Fruit fly (Drosophila melanogaster) S2 (cell line): ENCODE results near the gene CG7402.
"Not testable (repeated sequence)": the region's sequence is repeated elsewhere in the genome, so short reads cannot be mapped to it uniquely, and the experiment has no call there.

Source experiments
- CG8478 ChIP-seq: fragments of >200 bp; optimal IDR thresholded peaks from 2 replicates; lab custom pipeline; 2018
- CTCF ChIP-seq, 2 experiments: fragments of >200 bp; optimal IDR thresholded peaks; 2 replicates each; lab custom pipeline; 2018

Gene CG7402

DNA sequence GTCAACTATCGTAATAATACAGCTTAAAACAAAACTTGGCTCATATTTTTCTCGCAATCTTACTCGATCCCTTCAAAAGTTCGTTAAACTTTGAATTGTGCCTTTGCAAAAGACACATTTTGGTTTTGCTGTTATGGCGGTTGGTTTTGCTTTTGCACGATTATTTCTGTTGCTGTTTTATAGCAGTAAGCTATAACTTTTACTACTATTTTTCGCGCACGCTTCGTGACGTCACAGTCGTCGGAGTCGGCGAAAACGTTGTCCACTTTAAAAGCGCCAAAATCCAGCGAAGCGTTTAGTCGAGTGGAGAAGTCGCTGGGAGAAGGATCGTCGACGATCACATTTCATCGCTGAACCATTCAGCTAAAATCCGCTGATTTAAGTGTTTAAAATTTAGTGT, at the start of gene CG7402:
TSS of gene CG7402 (plus strand) at position 313 of the 400 bp plus-strand sequence.
- TF ChIP-seq CG8478 (lab: Kevin White, UChicago) (no peak), CTCF (optimal IDR thresholded peaks at IDR 0.05; lab: Kevin White, UChicago) (no peak)

DNA sequence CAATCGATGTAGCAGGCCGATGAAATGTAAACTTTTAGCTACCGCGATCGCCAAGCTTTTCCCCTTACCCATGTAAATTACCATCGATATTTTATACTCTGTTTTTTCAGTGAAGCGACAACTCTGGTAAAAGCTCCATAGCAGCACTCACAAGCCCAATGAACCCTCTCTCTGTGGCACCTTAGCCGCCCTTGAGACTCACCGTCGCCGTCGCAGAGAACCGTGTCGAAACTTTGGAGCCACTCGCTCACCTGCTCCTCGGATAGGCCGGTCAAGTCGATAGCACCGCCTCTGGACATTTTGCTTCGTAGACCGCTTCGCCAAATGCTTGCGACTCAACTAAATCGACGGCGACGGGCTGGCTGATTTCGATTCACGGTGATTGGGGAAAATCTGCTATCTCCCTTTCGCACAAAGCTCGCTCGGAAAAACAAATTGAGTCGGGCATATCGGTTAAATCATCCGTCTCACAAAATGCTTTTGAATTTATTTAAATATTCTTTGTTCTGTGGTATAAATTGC, 46.4 kb upstream of the CG7402 start, which contains the start of gene CG5577:
TSS of gene CG5577 (minus strand) at position 343 of the 522 bp plus-strand sequence.
- TF ChIP-seq CG8478 (lab: Kevin White, UChicago) (no peak), CTCF (optimal IDR thresholded peaks at IDR 0.05; lab: Kevin White, UChicago) (no peak)

DNA sequence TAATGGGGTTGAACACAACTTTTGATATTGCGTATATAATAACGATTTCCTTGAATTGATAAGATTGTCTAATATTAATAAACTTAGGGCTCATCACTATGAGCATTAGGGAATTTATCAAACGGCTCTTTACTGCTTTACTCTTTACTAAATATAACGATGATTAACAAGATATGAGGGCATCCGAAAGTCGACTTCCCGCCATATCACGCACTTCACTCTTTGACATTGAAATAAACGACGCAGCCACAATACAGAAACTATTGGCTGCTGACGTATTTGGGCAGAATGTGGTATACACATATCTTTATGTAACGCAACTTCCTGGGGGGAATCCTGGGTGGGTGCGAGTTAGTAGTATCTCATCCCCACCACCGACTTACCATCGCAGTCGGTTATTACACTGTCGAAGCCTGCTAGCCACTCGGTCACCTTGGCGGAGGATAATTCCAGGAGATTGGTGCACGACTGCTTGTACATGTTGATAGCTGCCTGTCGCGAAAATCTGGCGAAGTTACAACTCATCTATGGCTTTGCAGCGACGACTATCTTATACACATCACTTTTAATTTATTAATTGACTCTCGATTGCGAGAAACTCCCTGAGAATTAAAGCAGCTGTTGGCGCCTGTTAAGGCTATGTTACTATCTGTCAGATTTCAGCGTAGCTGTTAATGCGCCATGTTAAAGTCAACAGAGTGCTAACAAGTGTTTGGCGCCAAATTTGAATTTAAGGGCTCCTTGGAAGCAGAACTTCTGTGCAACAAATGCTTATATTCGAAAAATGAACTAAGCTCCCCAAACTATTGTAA, 44.4 kb upstream of the CG7402 start, which contains the start of gene CG5567:
TSS of gene CG5567 (minus strand) at position 653 of the 812 bp plus-strand sequence.
- TF ChIP-seq CG8478 (lab: Kevin White, UChicago), result no peak
- TF ChIP-seq CTCF (optimal IDR thresholded peaks at IDR 0.05; lab: Kevin White, UChicago), result no peak

DNA sequence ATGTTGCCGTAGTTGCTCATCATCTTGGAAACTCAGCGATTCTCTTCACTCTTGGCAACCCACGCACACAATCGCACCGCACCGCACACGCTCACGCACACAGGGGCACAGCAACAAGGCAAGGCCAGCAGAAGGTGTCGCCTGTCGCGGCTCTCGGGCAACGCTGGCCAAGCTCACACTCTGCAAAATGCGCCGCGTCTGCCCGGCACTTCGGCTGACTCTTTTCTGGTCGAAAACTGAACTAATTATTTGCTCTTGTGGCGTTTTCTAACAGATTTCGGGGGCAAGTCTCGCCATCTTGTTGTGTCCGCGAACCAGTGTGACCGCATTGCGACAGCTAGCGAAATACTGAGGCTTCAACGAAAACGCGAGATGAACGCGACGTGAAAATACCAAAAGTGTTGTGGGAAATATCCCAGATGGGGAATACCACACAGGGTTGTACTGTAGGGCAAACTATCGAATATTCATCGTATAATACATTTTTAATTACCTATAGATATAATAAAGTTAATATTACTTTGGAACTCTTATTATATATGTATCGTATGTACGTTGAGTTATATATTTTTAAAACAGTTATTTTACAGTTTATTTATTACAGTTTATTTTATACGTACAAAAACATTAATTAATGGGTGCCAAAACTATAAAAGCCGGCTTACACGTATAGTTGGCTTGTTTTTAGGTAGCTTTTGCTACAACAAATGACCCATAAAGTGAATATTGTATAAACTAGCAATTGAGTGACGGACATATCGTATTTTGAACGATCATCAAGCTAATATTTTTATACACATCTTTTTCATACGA, 41.1 kb upstream of the CG7402 start, which contains the start of the genes MED19 and CG7430:
TSS of gene MED19 (minus strand) at position 333 of the 813 bp plus-strand sequence.
TSS of gene CG7430 (plus strand) at position 748 of the 813 bp plus-strand sequence.
- no peak for TF ChIP-seq CG8478 (lab: Kevin White, UChicago)
- peak; percentile 19 to 28 for TF ChIP-seq CTCF (optimal IDR thresholded peaks at IDR 0.05; lab: Kevin White, UChicago)

DNA sequence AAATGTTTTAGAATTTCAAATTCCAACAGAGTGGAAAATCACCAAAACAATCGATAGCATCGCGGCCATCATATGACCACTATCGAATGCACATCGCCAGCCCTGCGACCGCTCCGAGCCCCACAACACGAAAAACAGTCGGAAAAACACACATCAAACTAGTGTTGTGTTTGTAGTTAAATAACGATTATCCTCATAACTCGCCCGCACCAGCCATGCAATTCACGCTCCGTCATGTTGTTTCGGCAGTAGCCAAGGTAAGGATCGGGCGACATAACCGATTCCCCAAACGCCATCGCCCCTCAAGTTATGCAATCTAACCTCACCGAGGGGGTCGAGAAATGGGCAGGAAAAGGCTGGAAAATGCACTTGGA, 40.5 kb upstream of the CG7402 start:
- TF ChIP-seq CG8478 (lab: Kevin White, UChicago) (no peak), CTCF (optimal IDR thresholded peaks at IDR 0.05; lab: Kevin White, UChicago) (no peak)

DNA sequence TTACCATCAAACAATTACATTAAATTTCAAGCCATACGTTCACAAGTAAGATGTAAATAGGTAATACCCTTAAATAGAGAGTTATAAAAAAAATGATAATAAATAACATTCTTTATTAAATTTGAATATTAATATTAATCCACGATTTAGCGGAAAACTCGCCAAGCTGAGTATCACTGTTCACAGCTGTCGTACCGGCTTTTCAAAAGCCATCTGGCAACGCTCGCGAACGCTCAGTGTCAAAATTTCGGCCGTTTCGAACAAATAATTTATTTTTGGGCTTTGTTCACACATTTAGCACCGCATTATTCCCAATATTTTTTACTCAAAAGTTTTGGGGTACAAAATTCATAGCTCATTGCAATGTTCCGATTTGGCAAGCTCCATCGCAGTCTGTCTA, 38.0 kb upstream of the CG7402 start, which contains the start of gene TrpRS-m:
TSS of gene TrpRS-m (plus strand) at position 211 of the 400 bp plus-strand sequence.
- TF ChIP-seq CG8478 (lab: Kevin White, UChicago) (no peak), CTCF (optimal IDR thresholded peaks at IDR 0.05; lab: Kevin White, UChicago) (no peak)

DNA sequence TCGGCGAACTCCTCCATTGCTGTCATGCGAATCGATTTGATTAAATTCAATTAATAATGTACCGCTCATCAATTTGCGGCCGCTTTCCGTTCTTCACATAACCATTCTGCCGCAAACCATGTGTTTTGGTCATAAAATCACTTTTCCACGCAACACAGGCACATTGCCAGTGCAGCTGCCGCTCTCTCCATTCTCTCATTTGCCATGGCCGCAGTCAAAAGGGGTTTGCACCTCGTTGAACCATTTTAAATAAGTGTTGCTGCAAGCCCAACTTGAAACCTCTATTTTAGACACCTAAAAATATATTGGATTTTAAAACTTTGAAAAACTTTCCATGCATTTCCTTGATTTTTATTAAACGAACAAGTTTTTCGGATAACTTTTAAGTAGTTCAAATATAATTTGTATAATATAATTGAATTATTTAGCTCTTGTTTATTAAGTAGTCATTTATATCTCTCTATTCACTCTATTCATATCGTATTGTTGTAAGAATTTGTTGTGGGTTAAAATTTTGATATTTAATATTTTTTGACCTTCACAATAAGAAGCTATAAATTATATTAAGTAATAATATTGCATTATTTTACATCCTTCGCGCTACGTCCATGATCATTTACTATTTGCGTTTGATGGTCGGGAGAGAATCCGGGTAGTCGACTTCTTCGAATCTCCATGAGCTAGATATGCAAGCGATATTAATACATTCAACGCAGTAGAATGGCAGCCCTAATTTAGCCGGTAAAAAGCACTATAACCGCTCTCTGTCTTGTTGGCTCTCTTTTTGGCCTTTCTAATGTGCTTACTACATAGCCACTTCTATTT, 30.6 kb upstream of the CG7402 start, which contains the start of gene CG5535:
TSS of gene CG5535 (minus strand) at position 140 of the 825 bp plus-strand sequence.
- TF ChIP-seq CTCF (optimal IDR thresholded peaks at IDR 0.05; lab: Kevin White, UChicago) (no peak), CG8478 (lab: Kevin White, UChicago) (no peak)

DNA sequence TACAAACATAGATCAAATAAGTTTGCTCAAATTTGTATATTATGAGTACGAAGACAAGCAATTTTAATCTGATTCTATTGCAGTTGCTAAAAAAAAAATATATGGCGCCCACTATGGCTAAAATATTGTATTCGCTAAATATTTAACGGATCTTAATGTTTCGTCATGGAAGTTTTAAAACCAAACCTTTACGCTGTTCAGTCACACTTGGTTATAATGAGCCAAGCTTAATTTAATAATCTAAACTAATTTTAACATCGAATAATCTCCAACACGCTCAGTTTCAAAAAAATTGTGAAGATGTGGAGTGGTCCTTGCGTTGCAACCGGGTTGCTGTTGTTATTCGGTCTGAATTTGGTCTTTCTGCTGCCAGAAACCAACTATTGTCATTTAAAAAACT, 29.3 kb upstream of the CG7402 start, which contains the start of gene CG34002:
TSS of gene CG34002 (plus strand) at position 301 of the 400 bp plus-strand sequence.
- not testable (repeated sequence) for TF ChIP-seq CTCF (optimal IDR thresholded peaks at IDR 0.05; lab: Kevin White, UChicago); CG8478 (lab: Kevin White, UChicago)

DNA sequence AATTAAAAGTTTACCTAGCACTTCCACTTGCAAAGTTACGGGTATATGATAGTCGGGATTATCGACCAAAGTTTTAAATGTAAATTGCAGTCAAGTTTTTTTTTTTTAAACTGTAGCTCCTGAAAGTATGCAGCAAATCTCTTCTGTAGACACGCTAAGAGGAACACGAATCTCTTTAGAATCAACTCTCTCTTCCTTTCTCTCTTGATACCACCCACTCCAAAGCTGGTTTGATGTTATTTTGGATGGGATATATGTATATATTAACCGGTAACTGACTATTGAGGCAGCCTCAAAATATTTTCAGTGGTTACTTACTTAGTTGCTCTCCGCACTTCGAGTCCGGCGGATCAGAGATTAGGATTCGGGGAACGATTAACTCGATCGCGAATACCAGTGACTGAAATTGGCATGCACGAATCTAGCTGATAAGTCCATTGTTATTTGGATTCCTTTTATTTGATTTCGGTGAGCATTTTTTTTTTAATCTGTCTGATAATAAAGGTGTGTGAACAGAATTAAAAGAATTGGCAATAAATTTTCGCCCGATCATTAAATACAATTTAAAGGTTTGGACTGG, 8.6 kb upstream of the CG7402 start, which contains the start of gene CG7408:
TSS of gene CG7408 (plus strand) at position 316 of the 580 bp plus-strand sequence.
- TF ChIP-seq CTCF (optimal IDR thresholded peaks at IDR 0.05; lab: Kevin White, UChicago) (no peak), CG8478 (lab: Kevin White, UChicago) (no peak)

DNA sequence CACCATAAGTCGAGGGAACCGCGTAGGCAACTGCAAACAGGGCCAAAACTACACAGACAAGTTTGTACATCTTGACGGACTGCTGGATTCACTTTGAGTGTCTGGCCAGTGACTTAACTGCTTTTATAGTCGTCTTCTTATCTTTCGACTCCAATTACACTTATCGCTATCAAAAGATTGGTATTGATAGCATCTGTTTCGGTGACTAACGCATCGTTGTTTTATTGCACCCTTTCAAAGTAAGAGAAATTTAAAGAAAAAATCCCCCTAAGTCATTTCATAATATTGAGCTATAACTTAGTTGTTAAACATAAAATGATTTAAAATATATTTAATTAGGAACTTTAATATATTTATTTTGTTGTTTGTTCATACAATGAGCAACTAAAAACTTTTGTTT, 3.2 kb upstream of the CG7402 start, which contains the start of gene CG5506:
TSS of gene CG5506 (minus strand) at position 101 of the 400 bp plus-strand sequence.
- TF ChIP-seq CG8478 (lab: Kevin White, UChicago), result no peak
- TF ChIP-seq CTCF (optimal IDR thresholded peaks at IDR 0.05; lab: Kevin White, UChicago), result no peak

DNA sequence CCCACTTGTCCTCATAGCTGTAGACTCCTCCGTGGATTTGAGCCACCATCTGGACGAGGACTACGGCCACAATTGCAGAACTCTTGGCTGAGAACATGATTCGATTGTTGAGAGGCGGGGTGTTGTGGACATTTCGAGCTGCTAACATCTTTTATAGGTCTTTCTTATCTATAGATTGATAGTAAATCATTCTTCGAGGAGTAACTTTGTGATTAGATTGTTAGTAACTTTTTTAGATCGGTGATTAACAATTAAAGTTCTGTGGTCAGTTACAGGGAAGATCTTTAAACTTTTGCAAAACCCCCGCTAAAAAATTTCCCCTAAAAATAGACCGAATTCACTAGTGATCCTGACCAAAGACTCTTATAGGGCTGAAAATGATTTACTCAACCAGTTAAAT, 960 bp upstream of the CG7402 start, which contains the start of gene CG16775:
TSS of gene CG16775 (minus strand) at position 101 of the 400 bp plus-strand sequence.
- TF ChIP-seq CG8478 (lab: Kevin White, UChicago) (no peak), CTCF (optimal IDR thresholded peaks at IDR 0.05; lab: Kevin White, UChicago) (no peak)

DNA sequence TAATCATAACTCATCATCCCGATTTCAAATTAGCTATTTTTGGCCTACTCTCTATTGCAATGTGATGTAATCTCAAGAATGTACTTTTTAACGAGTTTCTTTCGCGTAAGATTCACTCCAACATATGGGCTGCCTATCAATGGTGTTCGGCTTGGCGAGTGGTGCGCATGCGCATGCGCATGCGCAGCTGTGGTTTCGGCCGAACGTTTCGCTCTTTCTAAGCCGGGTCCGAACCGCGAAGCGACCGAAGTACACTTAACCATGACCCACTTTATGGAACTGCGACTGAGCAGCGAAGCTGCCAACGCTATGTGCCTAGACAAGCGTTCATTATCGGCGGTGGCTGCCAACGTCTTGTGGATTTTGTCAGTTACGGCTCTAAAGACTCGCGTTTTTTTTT, 6.2 kb downstream of the CG7402 start:
- no peak for TF ChIP-seq CTCF (optimal IDR thresholded peaks at IDR 0.05; lab: Kevin White, UChicago)
- no peak for TF ChIP-seq CG8478 (lab: Kevin White, UChicago)

DNA sequence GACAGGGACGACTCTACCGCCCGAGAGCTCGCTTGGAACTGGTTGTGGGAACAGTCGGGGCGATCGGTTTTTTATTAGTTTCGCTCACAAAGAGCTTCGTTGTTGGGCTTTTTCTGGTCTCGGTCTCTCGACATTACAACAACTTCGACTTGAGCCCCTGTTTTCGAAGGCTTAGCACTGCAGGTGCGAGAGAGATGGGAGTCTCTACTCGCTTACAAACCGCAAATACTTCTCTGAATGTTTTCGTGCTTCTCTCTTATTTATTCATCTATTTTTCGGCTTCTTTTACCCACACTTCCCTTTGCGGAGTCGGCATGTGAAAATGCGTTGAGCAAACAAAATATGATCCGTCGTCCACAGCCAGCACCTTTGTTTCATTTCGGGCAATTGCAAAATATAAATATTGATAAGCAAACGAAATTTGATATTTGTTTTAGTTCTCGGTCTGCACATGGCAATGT, 8.3 kb downstream of the CG7402 start, which contains the start of gene Tsp74F:
TSS of gene Tsp74F (minus strand) at position 48 of the 461 bp plus-strand sequence.
- TF ChIP-seq CTCF (optimal IDR thresholded peaks at IDR 0.05; lab: Kevin White, UChicago), result no peak
- no peak for TF ChIP-seq CG8478 (lab: Kevin White, UChicago)
